Worm (Caenorhabditis elegans) whole organism, L4 larva: ENCODE results near the gene Y43C5B.3.

Source experiments
- ZK546.5 ChIP-seq, 2 experiments: sonication (generic microtip); optimal IDR thresholded peaks; 2 replicates each; lab custom pipeline; 2017; ENCODE audit warnings: missing biosample characterization in 2 of 2, missing genetic modification characterization in 2 of 2
- ces-1 ChIP-seq: fragments of 150-350 bp; sonication (generic microtip); optimal IDR thresholded peaks from 4 replicates; lab custom pipeline; 2014; ENCODE audit warnings: missing biosample characterization, missing genetic modification reagents, missing genetic modification characterization
- dpl-1 ChIP-seq: fragments of 150-350 bp; optimal IDR thresholded peaks from 2 replicates; lab custom pipeline; 2014; ENCODE audit warnings: missing biosample characterization, missing genetic modification reagents, missing genetic modification characterization
- hif-1 ChIP-seq, 2 experiments: sonication (generic microtip); optimal IDR thresholded peaks; 2 replicates each; lab custom pipeline; 2016 to 2017; ENCODE audit warnings: missing compliant biosample characterization in 2 of 2, missing genetic modification characterization in 2 of 2, missing genetic modification reagents in 2 of 2, missing genotype in 2 of 2, mild to moderate bottlenecking in 1 of 2
- hlh-30 ChIP-seq: sonication (generic microtip); optimal IDR thresholded peaks from 2 replicates; lab custom pipeline; 2017; ENCODE audit warnings: antibody characterized with exemption, mild to moderate bottlenecking, missing genetic modification characterization, missing compliant biosample characterization; ENCODE audit not compliant: insufficient read depth
- mep-1 ChIP-seq: fragments of 150-350 bp; sonication (generic microtip); optimal IDR thresholded peaks from 3 replicates; lab custom pipeline; 2014; ENCODE audit warnings: missing biosample characterization, missing genetic modification characterization
- nhr-25 ChIP-seq: sonication (generic microtip); optimal IDR thresholded peaks from 2 replicates; lab custom pipeline; 2017; ENCODE audit warnings: missing genetic modification characterization, mild to moderate bottlenecking, missing compliant biosample characterization, antibody characterized with exemption, moderate library complexity, borderline replicate concordance; ENCODE audit not compliant: insufficient read depth
- nhr-41 ChIP-seq: fragments of 200-800 bp; sonication (Bioruptor generic); IDR thresholded peaks from 2 replicates; pipeline ENCODE4 v1.3.6; 2022; ENCODE audit warnings: missing genetic modification reagents, missing genetic modification characterization, missing compliant biosample characterization
- nhr-76 ChIP-seq: fragments of 150-350 bp; optimal IDR thresholded peaks from 2 replicates; lab custom pipeline; 2014; ENCODE audit warnings: missing biosample characterization, missing genetic modification characterization
- pha-4 ChIP-seq, 2 experiments: fragments of 150-350 bp in 1 of 2; fragments of 200-800 bp in 1 of 2; sonication (Bioruptor generic) in 1 of 2; IDR thresholded peaks in 1 of 2; optimal IDR thresholded peaks in 1 of 2; 2 replicates each; pipeline versions ENCODE4 v1.3.6 to Lab custom; 2014 to 2022; ENCODE audit warnings: missing genetic modification characterization in 2 of 2, missing genetic modification reagents in 2 of 2, missing biosample characterization in 1 of 2, missing compliant biosample characterization in 1 of 2
- snpc-4 ChIP-seq: fragments of 150-350 bp; optimal IDR thresholded peaks from 2 replicates; lab custom pipeline; 2014; ENCODE audit warnings: missing biosample characterization, missing genetic modification characterization
- unc-130 ChIP-seq: sonication (generic microtip); optimal IDR thresholded peaks from 2 replicates; lab custom pipeline; 2016; ENCODE audit warnings: missing genetic modification reagents, missing genetic modification characterization, missing compliant biosample characterization
- vab-7 ChIP-seq: fragments of 200-800 bp; sonication (Bioruptor generic); IDR thresholded peaks from 2 replicates; pipeline ENCODE4 v1.3.6; 2022; ENCODE audit warnings: missing genetic modification reagents, missing genetic modification characterization, missing compliant biosample characterization

DNA sequence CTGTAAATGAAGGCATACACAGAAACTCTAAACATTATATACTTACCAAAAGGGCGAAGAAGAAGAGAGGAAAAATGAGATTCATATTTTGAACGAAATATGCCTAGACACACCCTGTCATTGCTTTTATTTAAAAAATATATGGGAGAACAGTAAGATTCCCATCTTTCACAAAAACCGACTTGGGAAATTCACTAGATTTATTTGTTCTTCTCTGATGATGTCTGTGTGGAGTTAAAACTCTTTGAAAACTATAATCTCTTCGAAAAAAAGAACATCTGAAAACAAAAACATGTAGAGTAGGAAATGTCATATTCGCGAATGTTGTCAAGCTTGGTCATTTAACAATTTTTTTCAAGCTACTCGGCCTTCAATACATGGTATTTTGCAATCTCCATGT lies 40.1 kb upstream of the Y43C5B.3 start, which contains the start of gene R09E10.8:
- TF ChIP-seq ZK546.5 (tag; optimal IDR thresholded peaks at IDR 0.05; lab: Kevin White, UChicago) (no peak), ces-1 (GFP tag; lab: Kevin White, UChicago) (no peak), pha-4 (GFP tag; IDR thresholded peaks at IDR 0.05; lab: Robert Waterston, UW) (no peak), pha-4 (tag; optimal IDR thresholded peaks at IDR 0.05; lab: Kevin White, UChicago) (no peak), nhr-25 (no peak), vab-7 (no peak), hlh-30 (tag; lab: Kevin White, UChicago) (no peak), nhr-76 (tag; lab: Kevin White, UChicago) (no peak), snpc-4 (tag; lab: Kevin White, UChicago) (no peak), hif-1 (tag; optimal IDR thresholded peaks at IDR 0.05; lab: Kevin White, UChicago) (no peak), mep-1 (tag; lab: Kevin White, UChicago) (no peak), nhr-41 (GFP tag; lab: Robert Waterston, UW) (no peak), unc-130 (GFP tag; lab: Kevin White, UChicago) (no peak), dpl-1 (no peak)
